Fruit fly (Drosophila melanogaster): ENCODE results near the gene cdm.

Gene cdm

dm6 chr3R:18228713-18229222, 45.5 kb upstream of the cdm start (continued):
- TF ChIP-seq NFAT (GFP tag; IDR thresholded peaks at IDR 0.05) (peak; percentile 47; the same call in 1 of the 2 replicates), CG8281 (tag; optimal IDR thresholded peaks at IDR 0.05) (no peak), CG2120 (GFP tag; optimal IDR thresholded peaks at IDR 0.05) (peak; percentile 35), CG6765 (GFP tag; optimal IDR thresholded peaks at IDR 0.05) (no peak), Bdp1 (GFP tag; optimal IDR thresholded peaks at IDR 0.05) (no peak), CG8359 (GFP tag; optimal IDR thresholded peaks at IDR 0.05; ENCODE audit: borderline replicate concordance) (no peak), Ada2b (GFP tag; IDR thresholded peaks at IDR 0.05) (0 out of 2 replicates have a peak, but pooled peaks have one; percentile 6), Xrp1 (GFP tag; IDR thresholded peaks at IDR 0.05) (0 out of 2 replicates have a peak, but pooled peaks have one; percentile 18), unc-4 (GFP tag; IDR thresholded peaks at IDR 0.05; ENCODE audit: partially characterized antibody) (no peak), D19A (tag; optimal IDR thresholded peaks at IDR 0.05) (no peak), CG10543 (GFP tag; optimal IDR thresholded peaks at IDR 0.05) (peak; percentile 19), bowl (GFP tag; IDR thresholded peaks at IDR 0.05) (0 out of 2 replicates have a peak, but pooled peaks have one; percentile 20), Dbx (GFP tag; IDR thresholded peaks at IDR 0.05) (no peak), dysf (GFP tag; IDR thresholded peaks at IDR 0.05) (0 out of 3 replicates have a peak, but pooled peaks have one; percentile 34), sc (optimal IDR thresholded peaks at IDR 0.05) (no peak), sc (GFP tag; optimal IDR thresholded peaks at IDR 0.05) (no peak), CG18599 (GFP tag; optimal IDR thresholded peaks at IDR 0.05) (no peak), CG9932 (GFP tag; IDR thresholded peaks at IDR 0.05) (peak; percentile 27; the same call in 1 of the 2 replicates), CG32532 (GFP tag; IDR thresholded peaks at IDR 0.05) (peak; percentile 58; the same call in 1 of the 2 replicates), ci (GFP tag; IDR thresholded peaks at IDR 0.05) (peak; percentile 49; the same call in 1 of the 3 replicates), CG13296 (GFP tag; optimal IDR thresholded peaks at IDR 0.05) (no peak)

dm6 chr3R:18227385-18227784, 44.1 kb upstream of the cdm start:
- TF ChIP-seq nom (GFP tag; optimal IDR thresholded peaks at IDR 0.05) = peak; percentile 35
- no peak for TF ChIP-seq Optix (GFP tag; IDR thresholded peaks at IDR 0.05)
- TF ChIP-seq exex (tag; optimal IDR thresholded peaks at IDR 0.05) = peak; percentile 80
- no peak for TF ChIP-seq CG2129 (GFP tag; IDR thresholded peaks at IDR 0.05; ENCODE audit: partially characterized antibody)
- TF ChIP-seq kni (GFP tag; optimal IDR thresholded peaks at IDR 0.05) = no peak
- no peak for TF ChIP-seq Abd-B (GFP tag; optimal IDR thresholded peaks at IDR 0.05)

dm6 chr3R:18226809-18227157, 43.5 kb upstream of the cdm start:
- TF ChIP-seq CG14441 (GFP tag; IDR thresholded peaks at IDR 0.05) (0 out of 2 replicates have a peak, but pooled peaks have one; percentile 13), TFAM (GFP tag; optimal IDR thresholded peaks at IDR 0.05) (no peak), rib (GFP tag; IDR thresholded peaks at IDR 0.05) (no peak), NFAT (GFP tag; IDR thresholded peaks at IDR 0.05) (peak; percentile 75), gcm (GFP tag; optimal IDR thresholded peaks at IDR 0.05) (peak; percentile 44), ci (GFP tag; IDR thresholded peaks at IDR 0.05) (0 out of 3 replicates have a peak, but pooled peaks have one; percentile 44), CG17802 (tag; optimal IDR thresholded peaks at IDR 0.05) (no peak), crol (GFP tag; IDR thresholded peaks at IDR 0.05) (peak; percentile 86), CG11085 (GFP tag; IDR thresholded peaks at IDR 0.05) (no peak), fu2 (GFP tag; optimal IDR thresholded peaks at IDR 0.05) (peak; percentile 20), CG17359 (tag; optimal IDR thresholded peaks at IDR 0.05) (no peak), CG11560 (tag; IDR thresholded peaks at IDR 0.05) (no peak), ara (GFP tag; IDR thresholded peaks at IDR 0.05) (0 out of 2 replicates have a peak, but pooled peaks have one; percentile 25), CG12942 (GFP tag; optimal IDR thresholded peaks at IDR 0.05) (no peak), Awh (GFP tag; IDR thresholded peaks at IDR 0.05) (no peak), Pdp1 (GFP tag; optimal IDR thresholded peaks at IDR 0.05) (peak in 1 of 2 experiments; percentile 24), Dref (GFP tag; IDR thresholded peaks at IDR 0.05) (peak; percentile 18; the same call in 1 of the 2 replicates), Lhr (GFP tag; optimal IDR thresholded peaks at IDR 0.05) (no peak), bigmax (GFP tag; optimal IDR thresholded peaks at IDR 0.05) (peak; percentile 94), Blimp-1 (GFP tag; optimal IDR thresholded peaks at IDR 0.05) (no peak), HLH4C (GFP tag; IDR thresholded peaks at IDR 0.05; ENCODE audit: partially characterized antibody) (0 out of 3 replicates have a peak, but pooled peaks have one; percentile 20), sr (GFP tag; IDR thresholded peaks at IDR 0.05) (no peak), ERR (GFP tag; optimal IDR thresholded peaks at IDR 0.05) (peak; percentile 92)
